Worm (Caenorhabditis elegans) whole organism, late embryonic: Measurements from ENCODE around the gene srx-116.

ENCODE experiments used
- F13H6.1 ChIP-seq: sonication (generic microtip); optimal IDR thresholded peaks from 2 replicates; lab custom pipeline; 2016; ENCODE audit warnings: missing genetic modification characterization, missing compliant biosample characterization
- ama-1 ChIP-seq: fragments of 150-350 bp; optimal IDR thresholded peaks from 2 replicates; lab custom pipeline; 2014
- ceh-30 ChIP-seq: fragments of 150-350 bp; optimal IDR thresholded peaks from 2 replicates; lab custom pipeline; 2014; ENCODE audit warnings: missing biosample characterization, missing genetic modification characterization
- dve-1 ChIP-seq: sonication (generic microtip); optimal IDR thresholded peaks from 2 replicates; lab custom pipeline; 2017; ENCODE audit warnings: antibody characterized with exemption, mild to moderate bottlenecking, missing genetic modification characterization, missing compliant biosample characterization
- elt-2 ChIP-seq: sonication (generic microtip); optimal IDR thresholded peaks from 2 replicates; lab custom pipeline; 2016; ENCODE audit warnings: missing genetic modification reagents, missing genetic modification characterization, missing compliant biosample characterization
- nfya-1 ChIP-seq: sonication (generic microtip); optimal IDR thresholded peaks from 2 replicates; lab custom pipeline; 2017; ENCODE audit warnings: missing genetic modification characterization, mild to moderate bottlenecking, missing compliant biosample characterization, antibody characterized with exemption, moderate library complexity
- nhr-232 ChIP-seq: sonication (generic microtip); optimal IDR thresholded peaks from 2 replicates; lab custom pipeline; 2016; ENCODE audit warnings: missing genetic modification characterization, missing compliant biosample characterization
- pag-3 ChIP-seq: sonication (generic microtip); optimal IDR thresholded peaks from 2 replicates; lab custom pipeline; 2016; ENCODE audit warnings: missing compliant biosample characterization, missing genetic modification characterization, borderline replicate concordance
- ref-2 ChIP-seq: sonication (generic microtip); optimal IDR thresholded peaks from 2 replicates; lab custom pipeline; 2016; ENCODE audit warnings: missing genetic modification characterization, missing compliant biosample characterization
- rnt-1 ChIP-seq: sonication (generic microtip); optimal IDR thresholded peaks from 2 replicates; lab custom pipeline; 2016; ENCODE audit warnings: missing genetic modification characterization, missing compliant biosample characterization
- sdc-2 ChIP-seq: sonication (generic microtip); optimal IDR thresholded peaks from 2 replicates; lab custom pipeline; 2016; ENCODE audit warnings: missing genotype, missing genetic modification characterization, missing compliant biosample characterization
- sox-2 ChIP-seq: fragments of 200-800 bp; sonication (Bioruptor generic); IDR thresholded peaks from 2 replicates; pipeline ENCODE4 v1.3.6; 2022; ENCODE audit warnings: missing genetic modification reagents, missing genetic modification characterization, missing compliant biosample characterization
- sox-4 ChIP-seq: sonication (generic microtip); optimal IDR thresholded peaks from 2 replicates; lab custom pipeline; 2017; ENCODE audit warnings: mild to moderate bottlenecking, missing genetic modification characterization, inconsistent platforms, missing compliant biosample characterization
- tbx-2 ChIP-seq: sonication (generic microtip); optimal IDR thresholded peaks from 2 replicates; lab custom pipeline; 2016; ENCODE audit warnings: missing genetic modification characterization, missing compliant biosample characterization

DNA sequence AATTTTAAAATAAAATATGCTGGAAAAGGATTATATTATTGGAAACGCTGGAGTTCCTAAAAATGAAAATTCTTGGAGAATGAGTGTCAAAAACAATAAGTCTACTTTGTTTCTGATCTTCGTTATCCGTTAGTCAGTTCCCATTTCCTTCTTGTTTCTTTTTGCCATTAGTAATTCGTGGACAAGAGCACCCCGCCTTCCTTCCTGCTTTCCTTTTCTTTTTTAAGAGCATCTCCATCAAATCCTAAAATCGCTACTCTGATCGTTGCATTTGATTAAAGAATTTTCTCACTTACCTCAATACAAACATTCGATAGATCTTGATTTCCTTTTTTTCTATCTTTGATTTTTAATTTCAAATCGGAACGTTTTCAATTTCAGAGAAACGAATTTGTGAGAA lies 9.1 kb downstream of the srx-116 start, which contains the start of gene frpr-15:
- TF ChIP-seq ama-1 (lab: Kevin White, UChicago): no peak
- TF ChIP-seq pag-3 (tag; lab: Kevin White, UChicago): no peak
- TF ChIP-seq sdc-2 (tag; lab: Kevin White, UChicago): no peak
- no peak for TF ChIP-seq ceh-30 (tag; lab: Kevin White, UChicago)
- no peak for TF ChIP-seq nhr-232 (tag; lab: Kevin White, UChicago)
- TF ChIP-seq F13H6.1 (tag; lab: Kevin White, UChicago): no peak
- no peak for TF ChIP-seq nfya-1 (tag; lab: Kevin White, UChicago)
- TF ChIP-seq elt-2 (tag; lab: Kevin White, UChicago): no peak
- TF ChIP-seq tbx-2 (tag; lab: Kevin White, UChicago): no peak
- no peak for TF ChIP-seq rnt-1 (tag; lab: Kevin White, UChicago)
- no peak for TF ChIP-seq sox-2 (GFP tag; lab: Robert Waterston, UW)
- no peak for TF ChIP-seq dve-1
- TF ChIP-seq sox-4 (tag; lab: Kevin White, UChicago): no peak
- TF ChIP-seq ref-2 (tag; lab: Kevin White, UChicago): no peak
